Fruit fly (Drosophila melanogaster) whole organism, pupa: ENCODE results near the gene CG16713.

Source experiments
- CG10348 ChIP-seq: fragments of 200-800 bp; sonication (Bioruptor generic); IDR thresholded peaks from 2 replicates; pipeline ENCODE4 v1.3.6; 2022; ENCODE audit warnings: missing biosample characterization, missing genetic modification characterization
- CG13204 ChIP-seq: fragments of 200-800 bp; sonication (Bioruptor generic); optimal IDR thresholded peaks from 2 replicates; lab custom pipeline; 2018; ENCODE audit warnings: missing biosample characterization, mild to moderate bottlenecking, missing genetic modification characterization, moderate library complexity
- CG15710 ChIP-seq: fragments of 200-800 bp; sonication (Bioruptor generic); optimal IDR thresholded peaks from 2 replicates; lab custom pipeline; 2018; ENCODE audit warnings: missing biosample characterization, mild to moderate bottlenecking, missing genetic modification characterization, moderate library complexity
- CG17806 ChIP-seq: fragments of 200-800 bp; sonication (Bioruptor generic); optimal IDR thresholded peaks from 2 replicates; lab custom pipeline; 2018; ENCODE audit warnings: missing biosample characterization, mild to moderate bottlenecking, missing genetic modification characterization, moderate library complexity
- CG4496 ChIP-seq: fragments of 200-800 bp; sonication (Bioruptor generic); IDR thresholded peaks from 3 replicates; pipeline ENCODE4 v1.3.6; 2022; ENCODE audit warnings: missing biosample characterization, missing genetic modification characterization
- CG8159 ChIP-seq: fragments of 200-800 bp; sonication (Bioruptor generic); optimal IDR thresholded peaks from 3 replicates; lab custom pipeline; 2018; ENCODE audit warnings: missing biosample characterization, mild to moderate bottlenecking, missing genetic modification characterization, moderate library complexity
- CG8301 ChIP-seq: fragments of 200-800 bp; sonication (Bioruptor generic); optimal IDR thresholded peaks from 2 replicates; lab custom pipeline; 2018; ENCODE audit warnings: missing biosample characterization, mild to moderate bottlenecking, missing genetic modification characterization
- D1 ChIP-seq: fragments of 200-800 bp; sonication (Bioruptor generic); optimal IDR thresholded peaks from 2 replicates; lab custom pipeline; 2018; ENCODE audit warnings: missing biosample characterization, mild to moderate bottlenecking, missing genetic modification characterization, moderate library complexity
- EcR ChIP-seq: fragments of 200-800 bp; sonication (Bioruptor generic); optimal IDR thresholded peaks from 3 replicates; lab custom pipeline; 2019; ENCODE audit warnings: missing biosample characterization, missing genetic modification characterization, mild to moderate bottlenecking, moderate library complexity, missing genetic modification reagents
- Snoo ChIP-seq: fragments of 200-800 bp; sonication (Bioruptor generic); optimal IDR thresholded peaks from 3 replicates; lab custom pipeline; 2017; ENCODE audit warnings: missing biosample characterization, mild to moderate bottlenecking, missing genetic modification characterization, inconsistent platforms
- fd96Ca ChIP-seq: fragments of 200-800 bp; sonication (Bioruptor generic); IDR thresholded peaks from 3 replicates; pipeline ENCODE4 v1.3.6; 2022; ENCODE audit warnings: missing biosample characterization, missing genetic modification characterization

- no peak for TF ChIP-seq EcR (GFP tag; lab: Kevin White, UChicago)
- TF ChIP-seq fd96Ca (GFP tag; lab: Robert Waterston, UW), result no peak
- no peak for TF ChIP-seq Snoo (tag; lab: Kevin White, UChicago)
- no peak for TF ChIP-seq CG4496 (GFP tag; lab: Robert Waterston, UW)
- TF ChIP-seq CG10348 (GFP tag; lab: Robert Waterston, UW), result no peak
- no peak for TF ChIP-seq CG13204 (GFP tag; lab: Kevin White, UChicago)
- TF ChIP-seq D1, result no peak
- no peak for TF ChIP-seq CG17806 (tag; lab: Kevin White, UChicago)
- no peak for TF ChIP-seq CG15710 (tag; lab: Kevin White, UChicago)
- TF ChIP-seq CG8301 (tag; lab: Kevin White, UChicago), result no peak
- TF ChIP-seq CG8159 (tag; lab: Kevin White, UChicago), result no peak
Measured at dm6 chr2L:3712949-3713416, 17.8 kb upstream of the CG16713 start, which contains the start of the genes CG31955 and CG2818.
